Worm (Caenorhabditis elegans) whole organism, L4 larva: ENCODE results near the gene ubc-19.

ENCODE experiments used
- ama-1 ChIP-seq: fragments of 150-350 bp; optimal IDR thresholded peaks from 2 replicates; lab custom pipeline; 2014; ENCODE audit warnings: inconsistent platforms, mixed read lengths
- fkh-10 ChIP-seq: fragments of 150-350 bp; optimal IDR thresholded peaks from 2 replicates; lab custom pipeline; 2014; ENCODE audit warnings: missing biosample characterization, missing genetic modification reagents, missing genetic modification characterization
- nhr-77 ChIP-seq: fragments of 150-350 bp; optimal IDR thresholded peaks from 2 replicates; lab custom pipeline; 2014; ENCODE audit warnings: missing biosample characterization, missing genetic modification characterization
- tra-1 ChIP-seq: fragments of 200-800 bp; sonication (Bioruptor generic); IDR thresholded peaks from 2 replicates; pipeline ENCODE4 v1.3.6; 2022; ENCODE audit warnings: missing genetic modification reagents, missing genetic modification characterization, missing compliant biosample characterization
- ztf-11 ChIP-seq: fragments of 150-350 bp; optimal IDR thresholded peaks from 2 replicates; lab custom pipeline; 2014; ENCODE audit warnings: missing biosample characterization, missing genetic modification characterization

ce11 chrV:18708015-18708414, 18.5 kb upstream of the ubc-19 start:
- no peak for TF ChIP-seq ama-1 (lab: Kevin White, UChicago)
- TF ChIP-seq fkh-10 (GFP tag; lab: Kevin White, UChicago) = no peak
- TF ChIP-seq ztf-11 (tag; lab: Kevin White, UChicago) = no peak
- TF ChIP-seq tra-1 (GFP tag; lab: Robert Waterston, UW) = no peak
- TF ChIP-seq nhr-77 = no peak
